Worm (Caenorhabditis elegans) whole organism, young adult: ENCODE data around the gene W06G6.17.

Source experiments
- fkh-3 ChIP-seq: sonication (generic microtip); optimal IDR thresholded peaks from 2 replicates; lab custom pipeline; 2016; ENCODE audit warnings: mild to moderate bottlenecking, missing genetic modification characterization, missing compliant biosample characterization
- madf-10 ChIP-seq: sonication (generic microtip); optimal IDR thresholded peaks from 2 replicates; lab custom pipeline; 2016; ENCODE audit warnings: mild to moderate bottlenecking, missing genetic modification characterization, missing compliant biosample characterization
- mes-4 ChIP-seq: sonication (generic microtip); optimal IDR thresholded peaks from 2 replicates; lab custom pipeline; 2016; ENCODE audit warnings: missing genotype, missing genetic modification characterization, missing compliant biosample characterization
- nhr-120 ChIP-seq: fragments of 200-800 bp; sonication (Bioruptor generic); IDR thresholded peaks from 2 replicates; pipeline ENCODE4 v1.3.6; 2022; ENCODE audit warnings: missing genetic modification characterization, missing compliant biosample characterization
- sptf-2 ChIP-seq: fragments of 200-800 bp; sonication (Bioruptor generic); optimal IDR thresholded peaks from 2 replicates; lab custom pipeline; 2018; ENCODE audit warnings: mild to moderate bottlenecking, missing genetic modification characterization, missing compliant biosample characterization

- no peak for TF ChIP-seq sptf-2 (GFP tag; lab: Kevin White, UChicago)
- no peak for TF ChIP-seq mes-4 (tag; lab: Kevin White, UChicago)
- no peak for TF ChIP-seq fkh-3 (tag; lab: Kevin White, UChicago)
- TF ChIP-seq madf-10 (tag; lab: Kevin White, UChicago) = no peak
- no peak for TF ChIP-seq nhr-120 (GFP tag; lab: Robert Waterston, UW)
Observed at ce11 chrV:16693732-16694131, 48.7 kb upstream of the W06G6.17 start, which contains the start of gene srw-42.
